Worm (Caenorhabditis elegans) whole organism, L3 larva: ENCODE measurements around the gene C02F5.5.
A peak's percentile ranks its signal among the peaks of the same experiment; 100 is the strongest.

Experiments
- R02D3.7 ChIP-seq: fragments of 150-350 bp; optimal IDR thresholded peaks from 2 replicates; lab custom pipeline; 2014; ENCODE audit warnings: missing biosample characterization, missing genetic modification characterization
- ZK546.5 ChIP-seq: sonication (generic microtip); optimal IDR thresholded peaks from 2 replicates; lab custom pipeline; 2017; ENCODE audit warnings: missing biosample characterization, missing genetic modification characterization
- aly-2 ChIP-seq: fragments of 150-350 bp; optimal IDR thresholded peaks from 2 replicates; lab custom pipeline; 2014; ENCODE audit warnings: missing biosample characterization, missing genetic modification characterization
- ama-1 ChIP-seq: fragments of 150-350 bp; optimal IDR thresholded peaks from 2 replicates; lab custom pipeline; 2018
- ceh-16 ChIP-seq: sonication (generic microtip); optimal IDR thresholded peaks from 2 replicates; lab custom pipeline; 2017; ENCODE audit warnings: missing biosample characterization, missing genetic modification characterization
- ceh-28 ChIP-seq: fragments of 150-350 bp; optimal IDR thresholded peaks from 2 replicates; lab custom pipeline; 2014; ENCODE audit warnings: missing biosample characterization, missing genetic modification reagents, missing genetic modification characterization
- ceh-82 ChIP-seq: fragments of 150-350 bp; optimal IDR thresholded peaks from 2 replicates; lab custom pipeline; 2014; ENCODE audit warnings: missing biosample characterization, missing genetic modification characterization
- ceh-9 ChIP-seq: sonication (generic microtip); optimal IDR thresholded peaks from 2 replicates; lab custom pipeline; 2018; ENCODE audit warnings: missing biosample characterization, missing genetic modification characterization
- daf-12 ChIP-seq: fragments of 150-350 bp; optimal IDR thresholded peaks from 2 replicates; lab custom pipeline; 2014; ENCODE audit warnings: missing biosample characterization, missing genetic modification reagents, missing genetic modification characterization
- egl-27 ChIP-seq: sonication (generic microtip); optimal IDR thresholded peaks from 4 replicates; lab custom pipeline; 2017; ENCODE audit warnings: missing biosample characterization, missing genetic modification reagents, missing genetic modification characterization
- elt-1 ChIP-seq: fragments of 150-350 bp; optimal IDR thresholded peaks from 2 replicates; lab custom pipeline; 2014; ENCODE audit warnings: missing biosample characterization, missing genetic modification characterization
- elt-2 ChIP-seq: sonication (generic microtip); optimal IDR thresholded peaks from 2 replicates; lab custom pipeline; 2016; ENCODE audit warnings: missing genetic modification reagents, mild to moderate bottlenecking, missing genetic modification characterization, missing compliant biosample characterization
- eor-1 ChIP-seq, 2 experiments: fragments of 150-350 bp; optimal IDR thresholded peaks; 2 replicates each; lab custom pipeline; 2014 to 2018; ENCODE audit warnings: missing biosample characterization in 2 of 2, missing genetic modification characterization in 2 of 2
- fkh-2 ChIP-seq: fragments of 150-350 bp; optimal IDR thresholded peaks from 2 replicates; lab custom pipeline; 2014; ENCODE audit warnings: missing biosample characterization, missing genetic modification reagents, missing genetic modification characterization
- fos-1 ChIP-seq: fragments of 150-350 bp; optimal IDR thresholded peaks from 2 replicates; lab custom pipeline; 2014; ENCODE audit warnings: missing biosample characterization, missing genetic modification characterization
- hmg-11 ChIP-seq: sonication (generic microtip); optimal IDR thresholded peaks from 2 replicates; lab custom pipeline; 2016; ENCODE audit warnings: missing genetic modification characterization, missing compliant biosample characterization
- jun-1 ChIP-seq: fragments of 150-350 bp; optimal IDR thresholded peaks from 2 replicates; lab custom pipeline; 2014; ENCODE audit warnings: missing biosample characterization, missing genetic modification reagents, missing genetic modification characterization
- lin-15B ChIP-seq: fragments of 150-350 bp; optimal IDR thresholded peaks from 2 replicates; lab custom pipeline; 2014; ENCODE audit warnings: missing biosample characterization, missing genetic modification characterization
- lin-39 ChIP-seq: fragments of 150-350 bp; optimal IDR thresholded peaks from 2 replicates; lab custom pipeline; 2018; ENCODE audit warnings: missing biosample characterization, missing genetic modification reagents, missing genetic modification characterization
- lsy-12 ChIP-seq: sonication (generic microtip); optimal IDR thresholded peaks from 2 replicates; lab custom pipeline; 2016; ENCODE audit warnings: mild to moderate bottlenecking, missing genetic modification characterization, missing compliant biosample characterization
- mdl-1 ChIP-seq: fragments of 150-350 bp; optimal IDR thresholded peaks from 2 replicates; lab custom pipeline; 2014; ENCODE audit warnings: missing biosample characterization, missing genetic modification characterization
- mml-1 ChIP-seq: fragments of 150-350 bp; sonication (generic microtip); optimal IDR thresholded peaks from 3 replicates; lab custom pipeline; 2014; ENCODE audit warnings: missing biosample characterization, missing genetic modification characterization
- nfya-1 ChIP-seq: sonication (generic microtip); optimal IDR thresholded peaks from 2 replicates; lab custom pipeline; 2017; ENCODE audit warnings: missing genetic modification characterization, mild to moderate bottlenecking, missing compliant biosample characterization, antibody characterized with exemption, moderate library complexity; ENCODE audit not compliant: insufficient read depth
- nhr-11 ChIP-seq: fragments of 150-350 bp; optimal IDR thresholded peaks from 2 replicates; lab custom pipeline; 2014; ENCODE audit warnings: missing biosample characterization, missing genetic modification characterization
- nhr-12 ChIP-seq: fragments of 150-350 bp; optimal IDR thresholded peaks from 2 replicates; lab custom pipeline; 2014; ENCODE audit warnings: missing biosample characterization, missing genetic modification characterization
- nhr-23 ChIP-seq: fragments of 150-350 bp; optimal IDR thresholded peaks from 2 replicates; lab custom pipeline; 2014; ENCODE audit warnings: missing biosample characterization, missing genetic modification reagents, missing genetic modification characterization
- nhr-237 ChIP-seq: fragments of 150-350 bp; optimal IDR thresholded peaks from 2 replicates; lab custom pipeline; 2014; ENCODE audit warnings: missing biosample characterization, missing genetic modification characterization
- nhr-25 ChIP-seq: sonication (generic microtip); optimal IDR thresholded peaks from 2 replicates; lab custom pipeline; 2017; ENCODE audit warnings: missing biosample characterization, missing genetic modification characterization
- nhr-28 ChIP-seq: fragments of 150-350 bp; optimal IDR thresholded peaks from 2 replicates; lab custom pipeline; 2014; ENCODE audit warnings: missing biosample characterization, missing genetic modification characterization
- nhr-43 ChIP-seq: sonication (generic microtip); optimal IDR thresholded peaks from 2 replicates; lab custom pipeline; 2016; ENCODE audit warnings: mild to moderate bottlenecking, missing genetic modification characterization, missing compliant biosample characterization; ENCODE audit not compliant: poor library complexity, severe bottlenecking
- nhr-67 ChIP-seq: fragments of 150-350 bp; optimal IDR thresholded peaks from 2 replicates; lab custom pipeline; 2014; ENCODE audit warnings: missing biosample characterization, missing genetic modification characterization
- nhr-77 ChIP-seq: fragments of 150-350 bp; optimal IDR thresholded peaks from 2 replicates; lab custom pipeline; 2014; ENCODE audit warnings: missing biosample characterization, missing genetic modification characterization
- pha-4 ChIP-seq: fragments of 150-350 bp; optimal IDR thresholded peaks from 2 replicates; lab custom pipeline; 2014; ENCODE audit warnings: missing biosample characterization, missing genetic modification reagents, missing genetic modification characterization
- pqm-1 ChIP-seq: fragments of 150-350 bp; optimal IDR thresholded peaks from 2 replicates; lab custom pipeline; 2017; ENCODE audit warnings: missing biosample characterization, missing genetic modification characterization, inconsistent platforms
- sea-2 ChIP-seq: fragments of 150-350 bp; sonication (generic microtip); optimal IDR thresholded peaks from 4 replicates; lab custom pipeline; 2014; ENCODE audit warnings: missing biosample characterization, missing genetic modification reagents, missing genetic modification characterization
- skn-1 ChIP-seq: fragments of 150-350 bp; optimal IDR thresholded peaks from 2 replicates; lab custom pipeline; 2014; ENCODE audit warnings: missing biosample characterization, missing genetic modification characterization
- snpc-4 ChIP-seq: fragments of 150-350 bp; optimal IDR thresholded peaks from 2 replicates; lab custom pipeline; 2014; ENCODE audit warnings: missing biosample characterization, missing genetic modification characterization
- tbx-2 ChIP-seq: sonication (generic microtip); optimal IDR thresholded peaks from 2 replicates; lab custom pipeline; 2016; ENCODE audit warnings: mild to moderate bottlenecking, missing genetic modification characterization, missing compliant biosample characterization
- unc-39 ChIP-seq: sonication (generic microtip); optimal IDR thresholded peaks from 4 replicates; lab custom pipeline; 2017; ENCODE audit warnings: missing biosample characterization, missing genetic modification characterization
- unc-62 ChIP-seq: fragments of 150-350 bp; sonication (generic microtip); optimal IDR thresholded peaks from 4 replicates; lab custom pipeline; 2014; ENCODE audit warnings: missing biosample characterization, missing genetic modification reagents, missing genetic modification characterization
- zag-1 ChIP-seq: fragments of 150-350 bp; optimal IDR thresholded peaks from 2 replicates; lab custom pipeline; 2014; ENCODE audit warnings: missing biosample characterization, missing genetic modification characterization
- ztf-11 ChIP-seq: fragments of 150-350 bp; optimal IDR thresholded peaks from 2 replicates; lab custom pipeline; 2014; ENCODE audit warnings: missing biosample characterization, missing genetic modification characterization
- ztf-4 ChIP-seq: fragments of 150-350 bp; optimal IDR thresholded peaks from 2 replicates; lab custom pipeline; 2014; ENCODE audit warnings: missing biosample characterization, missing genetic modification characterization

The C02F5.5 gene

DNA sequence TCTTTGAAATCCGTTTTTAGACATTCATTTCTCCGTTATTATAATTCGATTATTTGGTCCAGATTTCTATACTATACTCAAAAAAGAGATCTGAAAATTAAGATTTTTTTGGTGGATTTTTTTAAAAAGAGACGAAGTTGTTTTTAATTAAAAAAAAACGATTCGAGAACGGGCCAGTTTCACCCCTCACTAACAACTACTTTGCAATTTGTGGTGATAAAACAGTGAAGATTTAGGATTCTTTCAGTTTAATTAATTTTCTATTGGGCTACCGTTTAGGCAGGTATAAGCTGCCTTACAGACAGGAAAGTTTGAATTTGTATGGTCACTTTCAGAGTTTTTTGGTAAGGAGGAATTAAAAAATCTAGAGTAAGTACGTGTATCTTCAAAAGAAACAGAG lies 34.9 kb upstream of the C02F5.5 start, which contains the start of gene unc-36:
Gene unc-36 (minus strand): TSS at position 101 of the 400 bp plus-strand sequence.
- TF ChIP-seq daf-12 (tag; lab: Kevin White, UChicago) (no peak), ceh-82 (tag; lab: Kevin White, UChicago) (no peak), eor-1 (tag; optimal IDR thresholded peaks at IDR 0.05; lab: Kevin White, UChicago) (no peak), elt-1 (tag; lab: Kevin White, UChicago) (no peak), mdl-1 (tag; lab: Kevin White, UChicago) (no peak), unc-39 (tag; lab: Kevin White, UChicago) (no peak), lin-15B (no peak), nhr-77 (tag; lab: Kevin White, UChicago) (no peak), zag-1 (no peak), ZK546.5 (no peak), jun-1 (tag; lab: Kevin White, UChicago) (no peak), pha-4 (tag; lab: Kevin White, UChicago) (no peak), nhr-28 (tag; lab: Kevin White, UChicago) (no peak), sea-2 (no peak), snpc-4 (tag; lab: Kevin White, UChicago) (no peak), nhr-23 (tag; lab: Kevin White, UChicago) (no peak), aly-2 (tag; lab: Kevin White, UChicago) (no peak), fos-1 (tag; lab: Kevin White, UChicago) (no peak), egl-27 (tag; lab: Kevin White, UChicago) (no peak)

DNA sequence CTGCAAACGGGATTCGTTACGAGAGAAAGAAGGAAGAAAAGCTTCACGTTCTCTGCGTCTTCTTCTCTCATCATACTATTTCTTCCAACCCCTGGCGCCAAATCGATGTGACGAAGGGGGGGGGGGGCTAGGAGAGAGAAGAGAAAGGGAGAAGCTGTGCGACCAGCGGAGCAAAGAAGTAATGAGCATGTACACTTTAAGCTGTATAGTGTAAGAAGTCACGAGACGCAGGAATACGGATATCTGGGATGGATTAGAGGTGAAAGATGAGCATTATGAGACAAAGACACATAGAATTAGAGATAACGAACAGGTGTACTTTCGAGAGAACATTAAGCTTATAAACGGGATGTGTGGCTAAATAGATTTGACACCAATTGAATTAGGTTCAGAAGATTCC lies 34.2 kb upstream of the C02F5.5 start:
- TF ChIP-seq nhr-67 = no peak
- TF ChIP-seq nhr-23 (tag; lab: Kevin White, UChicago) = no peak
- no peak for TF ChIP-seq eor-1 (tag; optimal IDR thresholded peaks at IDR 0.05; lab: Kevin White, UChicago)
- TF ChIP-seq ztf-11 (tag; lab: Kevin White, UChicago) = no peak
- TF ChIP-seq nhr-12 (tag; lab: Kevin White, UChicago) = no peak
- TF ChIP-seq elt-2 (tag; lab: Kevin White, UChicago) = no peak
- TF ChIP-seq hmg-11 = no peak
- TF ChIP-seq unc-39 (tag; lab: Kevin White, UChicago) = no peak
- no peak for TF ChIP-seq R02D3.7 (tag; lab: Kevin White, UChicago)
- TF ChIP-seq lin-39 (tag; lab: Kevin White, UChicago) = peak; percentile 60
- TF ChIP-seq tbx-2 = no peak
- no peak for TF ChIP-seq fkh-2 (tag; lab: Kevin White, UChicago)
- no peak for TF ChIP-seq pha-4 (tag; lab: Kevin White, UChicago)
- no peak for TF ChIP-seq sea-2
- TF ChIP-seq nfya-1 = peak; percentile 77
- no peak for TF ChIP-seq pqm-1 (tag; lab: Kevin White, UChicago)
- no peak for TF ChIP-seq daf-12 (tag; lab: Kevin White, UChicago)
- TF ChIP-seq mdl-1 (tag; lab: Kevin White, UChicago) = no peak
- peak; percentile 5 for TF ChIP-seq nhr-11 (tag; lab: Kevin White, UChicago)
- no peak for TF ChIP-seq ceh-28 (tag; lab: Kevin White, UChicago)
- TF ChIP-seq nhr-25 (tag; lab: Kevin White, UChicago) = no peak
- no peak for TF ChIP-seq ZK546.5
- TF ChIP-seq lin-15B = peak; percentile 33
- no peak for TF ChIP-seq mml-1 (tag; lab: Kevin White, UChicago)
- TF ChIP-seq ceh-9 (tag; lab: Kevin White, UChicago) = no peak
- no peak for TF ChIP-seq ceh-16 (tag; lab: Kevin White, UChicago)
- no peak for TF ChIP-seq zag-1
- no peak for TF ChIP-seq ama-1
- peak; percentile 43 for TF ChIP-seq snpc-4 (tag; lab: Kevin White, UChicago)
- no peak for TF ChIP-seq unc-62 (GFP tag; lab: Kevin White, UChicago)
- no peak for TF ChIP-seq ceh-82 (tag; lab: Kevin White, UChicago)
- no peak for TF ChIP-seq lsy-12

DNA sequence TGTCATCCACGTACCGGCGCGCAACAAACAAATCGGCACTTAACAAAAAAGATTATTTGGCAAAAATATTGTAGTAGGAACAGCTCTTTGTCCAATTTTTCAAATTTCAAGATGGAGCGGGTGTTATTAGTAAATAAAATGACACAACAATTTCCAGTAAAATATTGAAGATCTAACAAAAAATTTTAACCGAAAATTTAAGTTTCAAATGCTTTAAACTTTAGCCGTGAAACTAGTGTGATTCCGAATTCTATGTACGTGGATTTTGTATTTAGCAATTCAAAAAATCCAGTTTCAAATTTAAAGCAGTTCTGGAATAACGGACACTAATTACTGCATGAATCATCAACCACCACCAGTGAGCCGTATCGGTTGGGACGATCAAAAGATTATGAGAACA lies 33.2 kb upstream of the C02F5.5 start, which contains the start of gene snb-5:
Gene snb-5 (plus strand): TSS at position 301 of the 400 bp plus-strand sequence.
- TF ChIP-seq ztf-4 (tag; lab: Kevin White, UChicago) (no peak), nhr-237 (tag; lab: Kevin White, UChicago) (no peak), elt-2 (tag; lab: Kevin White, UChicago) (no peak), nhr-11 (tag; lab: Kevin White, UChicago) (no peak), skn-1 (tag; lab: Kevin White, UChicago) (no peak), tbx-2 (no peak), ama-1 (no peak), jun-1 (tag; lab: Kevin White, UChicago) (no peak), ztf-11 (tag; lab: Kevin White, UChicago) (no peak), fos-1 (tag; lab: Kevin White, UChicago) (no peak), fkh-2 (tag; lab: Kevin White, UChicago) (no peak), R02D3.7 (tag; lab: Kevin White, UChicago) (no peak), aly-2 (tag; lab: Kevin White, UChicago) (no peak), nhr-43 (tag; lab: Kevin White, UChicago) (no peak), nfya-1 (no peak), mdl-1 (tag; lab: Kevin White, UChicago) (no peak), nhr-28 (tag; lab: Kevin White, UChicago) (no peak), daf-12 (tag; lab: Kevin White, UChicago) (no peak), ZK546.5 (no peak), pqm-1 (tag; lab: Kevin White, UChicago) (no peak)
